Fruit fly (Drosophila melanogaster) whole organism, embryonic: ENCODE measurements around the gene Fit2.

ENCODE experiments used
- Awh ChIP-seq: fragments of 200-800 bp; sonication (Bioruptor generic); IDR thresholded peaks from 2 replicates; pipeline ENCODE4, ENCODE4 v1.3.6; 2022; ENCODE audit warnings: missing biosample characterization, missing genetic modification characterization
- BtbVII ChIP-seq: fragments of 200-800 bp; sonication (Bioruptor generic); optimal IDR thresholded peaks from 3 replicates; lab custom pipeline; 2017; ENCODE audit warnings: missing biosample characterization, mild to moderate bottlenecking, missing genetic modification characterization
- CG12155 ChIP-seq: fragments of 200-800 bp; sonication (Bioruptor generic); optimal IDR thresholded peaks from 3 replicates; lab custom pipeline; 2016; ENCODE audit warnings: missing biosample characterization, missing genetic modification characterization
- CG12769 ChIP-seq: fragments of 200-800 bp; sonication (Bioruptor generic); optimal IDR thresholded peaks from 2 replicates; lab custom pipeline; 2019; ENCODE audit warnings: missing biosample characterization, mild to moderate bottlenecking, missing genetic modification characterization, moderate library complexity
- CG16779 ChIP-seq: fragments of 200-800 bp; sonication (Bioruptor generic); IDR thresholded peaks from 2 replicates; pipeline ENCODE4 v1.3.6; 2022; ENCODE audit warnings: missing biosample characterization, missing genetic modification characterization
- CG16815 ChIP-seq: fragments of 200-800 bp; sonication (Bioruptor generic); optimal IDR thresholded peaks from 3 replicates; lab custom pipeline; 2017; ENCODE audit warnings: missing biosample characterization, mild to moderate bottlenecking, missing genetic modification characterization
- CG17359 ChIP-seq: fragments of 200-800 bp; sonication (Bioruptor generic); optimal IDR thresholded peaks from 3 replicates; lab custom pipeline; 2018; ENCODE audit warnings: missing biosample characterization, mild to moderate bottlenecking, missing genetic modification characterization, moderate library complexity
- CG17829 ChIP-seq: fragments of 200-800 bp; optimal IDR thresholded peaks from 2 replicates; lab custom pipeline; 2019; ENCODE audit warnings: missing biosample characterization, mild to moderate bottlenecking, missing genetic modification characterization, moderate library complexity
- CG2199 ChIP-seq: fragments of 200-800 bp; sonication (Bioruptor generic); IDR thresholded peaks from 3 replicates; pipeline ENCODE4 v1.3.6; 2022; ENCODE audit warnings: missing biosample characterization, missing genetic modification characterization
- CG33557 ChIP-seq: fragments of 200-800 bp; sonication (Bioruptor generic); optimal IDR thresholded peaks from 2 replicates; lab custom pipeline; 2019; ENCODE audit warnings: missing biosample characterization, mild to moderate bottlenecking, missing genetic modification characterization, moderate library complexity
- CG34376 ChIP-seq: fragments of 200-800 bp; sonication (Bioruptor generic); optimal IDR thresholded peaks from 2 replicates; lab custom pipeline; 2018; ENCODE audit warnings: missing biosample characterization, mild to moderate bottlenecking, missing genetic modification characterization
- CG3995 ChIP-seq: fragments of 200-800 bp; sonication (Bioruptor generic); optimal IDR thresholded peaks from 3 replicates; lab custom pipeline; 2016; ENCODE audit warnings: missing biosample characterization, missing genetic modification characterization
- CG4282 ChIP-seq: fragments of 200-800 bp; sonication (Bioruptor generic); optimal IDR thresholded peaks from 2 replicates; lab custom pipeline; 2016; ENCODE audit warnings: missing biosample characterization, missing genetic modification characterization
- CG4854 ChIP-seq: fragments of 200-800 bp; sonication (Bioruptor generic); optimal IDR thresholded peaks from 2 replicates; lab custom pipeline; 2016; ENCODE audit warnings: missing biosample characterization, missing genetic modification characterization, inconsistent platforms
- CG6683 ChIP-seq: fragments of 200-800 bp; sonication (Bioruptor generic); optimal IDR thresholded peaks from 2 replicates; lab custom pipeline; 2017; ENCODE audit warnings: missing biosample characterization, mild to moderate bottlenecking, missing genetic modification characterization, missing genetic modification reagents
- CG6854 ChIP-seq: fragments of 200-800 bp; sonication (Bioruptor generic); optimal IDR thresholded peaks from 3 replicates; lab custom pipeline; 2017; ENCODE audit warnings: missing biosample characterization, mild to moderate bottlenecking, missing genetic modification characterization
- CG8089 ChIP-seq: fragments of 200-800 bp; sonication (Bioruptor generic); optimal IDR thresholded peaks from 3 replicates; lab custom pipeline; 2016; ENCODE audit warnings: missing biosample characterization, missing genetic modification characterization
- CG8944 ChIP-seq: fragments of 200-800 bp; sonication (Bioruptor generic); optimal IDR thresholded peaks from 3 replicates; lab custom pipeline; 2016; ENCODE audit warnings: missing biosample characterization, missing genetic modification characterization
- CG9215 ChIP-seq: fragments of 200-800 bp; sonication (Bioruptor generic); IDR thresholded peaks from 2 replicates; pipeline ENCODE4 v1.3.6; 2022; ENCODE audit warnings: missing biosample characterization, missing genetic modification characterization
- Chrac-16 ChIP-seq: fragments of 200-800 bp; sonication (Bioruptor generic); optimal IDR thresholded peaks from 3 replicates; lab custom pipeline; 2016; ENCODE audit warnings: missing biosample characterization, missing genetic modification characterization
- Dad ChIP-seq: fragments of 200-800 bp; sonication (Bioruptor generic); optimal IDR thresholded peaks from 3 replicates; lab custom pipeline; 2016; ENCODE audit warnings: missing biosample characterization, missing genetic modification characterization
- Fer1 ChIP-seq: fragments of 200-800 bp; sonication (Bioruptor generic); optimal IDR thresholded peaks from 2 replicates; lab custom pipeline; 2017; ENCODE audit warnings: missing biosample characterization, mild to moderate bottlenecking, missing genetic modification characterization
- HLH54F ChIP-seq: fragments of 200-800 bp; sonication (Bioruptor generic); optimal IDR thresholded peaks from 3 replicates; lab custom pipeline; 2016; ENCODE audit warnings: missing biosample characterization, missing genetic modification characterization
- Hmx ChIP-seq: fragments of 200-800 bp; sonication (Bioruptor generic); optimal IDR thresholded peaks from 2 replicates; lab custom pipeline; 2016; ENCODE audit warnings: missing biosample characterization, missing genetic modification characterization
- NC2α ChIP-seq: fragments of 200-800 bp; sonication (Bioruptor generic); optimal IDR thresholded peaks from 2 replicates; lab custom pipeline; 2016; ENCODE audit warnings: missing biosample characterization, missing genetic modification characterization
- NC2β ChIP-seq: fragments of 200-800 bp; sonication (Bioruptor generic); optimal IDR thresholded peaks from 2 replicates; lab custom pipeline; 2016; ENCODE audit warnings: missing biosample characterization, missing genetic modification characterization
- NFAT ChIP-seq: fragments of 200-800 bp; sonication (Bioruptor generic); IDR thresholded peaks from 2 replicates; pipeline ENCODE4 v1.3.6; 2022; ENCODE audit warnings: missing biosample characterization, missing genetic modification characterization
- ab ChIP-seq: fragments of 200-800 bp; sonication (Bioruptor generic); optimal IDR thresholded peaks from 2 replicates; lab custom pipeline; 2016; ENCODE audit warnings: missing biosample characterization, missing genetic modification characterization
- ac ChIP-seq: fragments of 200-800 bp; sonication (Bioruptor generic); optimal IDR thresholded peaks from 3 replicates; lab custom pipeline; 2017; ENCODE audit warnings: missing biosample characterization, mild to moderate bottlenecking, missing genetic modification characterization
- ara ChIP-seq: fragments of 200-800 bp; sonication (Bioruptor generic); IDR thresholded peaks from 2 replicates; pipeline ENCODE4 v1.3.6; 2022; ENCODE audit warnings: missing biosample characterization, missing genetic modification characterization
- bab2 ChIP-seq: fragments of 200-800 bp; sonication (Bioruptor generic); optimal IDR thresholded peaks from 2 replicates; lab custom pipeline; 2016; ENCODE audit warnings: missing biosample characterization, missing genetic modification characterization
- bsh ChIP-seq, 2 experiments: fragments of 200-800 bp; sonication (Bioruptor generic); optimal IDR thresholded peaks; 2 replicates each; lab custom pipeline; 2017 to 2018; ENCODE audit warnings: mild to moderate bottlenecking in 2 of 2, missing biosample characterization in 2 of 2, missing genetic modification characterization in 2 of 2, moderate library complexity in 1 of 2
- caup ChIP-seq: fragments of 200-800 bp; sonication (Bioruptor generic); optimal IDR thresholded peaks from 3 replicates; lab custom pipeline; 2017; ENCODE audit warnings: missing biosample characterization, mild to moderate bottlenecking, missing genetic modification characterization, moderate library complexity; ENCODE audit not compliant: severe bottlenecking
- ci ChIP-seq: fragments of 200-800 bp; sonication (Bioruptor generic); IDR thresholded peaks from 3 replicates; pipeline ENCODE4 v1.3.6; 2022; ENCODE audit warnings: missing biosample characterization, missing genetic modification characterization
- dm ChIP-seq: fragments of 200-800 bp; sonication (Bioruptor generic); optimal IDR thresholded peaks from 3 replicates; lab custom pipeline; 2016; ENCODE audit warnings: missing biosample characterization, missing genetic modification characterization
- dmrt11E ChIP-seq: fragments of 200-800 bp; sonication (Bioruptor generic); optimal IDR thresholded peaks from 3 replicates; lab custom pipeline; 2018; ENCODE audit warnings: missing biosample characterization, mild to moderate bottlenecking, missing genetic modification characterization, moderate library complexity
- ems ChIP-seq: fragments of 200-800 bp; sonication (Bioruptor generic); optimal IDR thresholded peaks from 3 replicates; lab custom pipeline; 2016; ENCODE audit warnings: missing biosample characterization, missing genetic modification characterization
- fd64A ChIP-seq: fragments of 200-800 bp; sonication (Bioruptor generic); optimal IDR thresholded peaks from 3 replicates; lab custom pipeline; 2018; ENCODE audit warnings: missing biosample characterization, mild to moderate bottlenecking, missing genetic modification characterization
- gcm2 ChIP-seq: fragments of 200-800 bp; sonication (Bioruptor generic); optimal IDR thresholded peaks from 2 replicates; lab custom pipeline; 2016; ENCODE audit warnings: missing biosample characterization, missing genetic modification characterization
- gfzf ChIP-seq: fragments of 200-800 bp; sonication (Bioruptor generic); optimal IDR thresholded peaks from 2 replicates; lab custom pipeline; 2016; ENCODE audit warnings: missing biosample characterization, mild to moderate bottlenecking, missing genetic modification characterization, moderate library complexity
- lola ChIP-seq, 3 experiments: fragments of >200 bp in 2 of 3; fragments of 200-800 bp in 1 of 3; sonication (Bioruptor generic) in 1 of 3; optimal IDR thresholded peaks; 2 replicates each; lab custom pipeline; 2017 to 2019; ENCODE audit warnings: missing biosample characterization in 3 of 3, missing genetic modification characterization in 3 of 3, mild to moderate bottlenecking in 1 of 3, moderate library complexity in 1 of 3
- luna ChIP-seq: fragments of 200-800 bp; sonication (Bioruptor generic); optimal IDR thresholded peaks from 2 replicates; lab custom pipeline; 2016; ENCODE audit warnings: missing biosample characterization, missing genetic modification characterization
- pita ChIP-seq: fragments of 200-800 bp; sonication (Bioruptor generic); optimal IDR thresholded peaks from 2 replicates; lab custom pipeline; 2017; ENCODE audit warnings: missing biosample characterization, mild to moderate bottlenecking, missing genetic modification characterization
- sc ChIP-seq, 3 experiments: fragments of >200 bp in 2 of 3; fragments of 200-800 bp in 1 of 3; sonication (Bioruptor generic) in 1 of 3; optimal IDR thresholded peaks; 2 replicates in 2 of 3; 3 replicates in 1 of 3; lab custom pipeline; 2017; ENCODE audit warnings: mild to moderate bottlenecking in 1 of 3, missing biosample characterization in 1 of 3, missing genetic modification characterization in 1 of 3, missing genetic modification reagents in 1 of 3
- tap ChIP-seq: fragments of 200-800 bp; optimal IDR thresholded peaks from 3 replicates; lab custom pipeline; 2019; ENCODE audit warnings: missing biosample characterization, mild to moderate bottlenecking, missing genetic modification characterization, moderate library complexity
- trem ChIP-seq: fragments of 200-800 bp; optimal IDR thresholded peaks from 3 replicates; lab custom pipeline; 2019; ENCODE audit warnings: missing biosample characterization, mild to moderate bottlenecking, missing genetic modification characterization, moderate library complexity
- ttk ChIP-seq: fragments of 200-800 bp; sonication (Bioruptor generic); IDR thresholded peaks from 2 replicates; pipeline ENCODE4 v2.1.2; 2022; ENCODE audit warnings: missing biosample characterization, missing genetic modification characterization
- wor ChIP-seq: fragments of 200-800 bp; sonication (Bioruptor generic); IDR thresholded peaks from 2 replicates; pipeline ENCODE4 v1.3.6; 2022; ENCODE audit warnings: missing biosample characterization, missing genetic modification characterization

The Fit2 gene

dm6 chr3L:16986062-16987013, 37.8 kb upstream of the Fit2 start (continued):
- TF ChIP-seq Dad (GFP tag; lab: Kevin White, UChicago) (no peak), ara (GFP tag; lab: Robert Waterston, UW) (peak; percentile 48), dmrt11E (tag; lab: Kevin White, UChicago) (no peak), CG17359 (tag; lab: Kevin White, UChicago) (peak; percentile 51), trem (tag; lab: Kevin White, UChicago) (no peak), CG8944 (GFP tag; lab: Kevin White, UChicago) (peak; percentile 1), dm (GFP tag; lab: Kevin White, UChicago) (no peak), HLH54F (GFP tag; lab: Kevin White, UChicago) (no peak), pita (GFP tag; lab: Kevin White, UChicago) (no peak), bsh (GFP tag; optimal IDR thresholded peaks at IDR 0.05; lab: Kevin White, UChicago) (peak; percentile 37 to 63), CG12155 (peak; percentile 11), CG6854 (peak; percentile 14), CG6683 (GFP tag; lab: Kevin White, UChicago) (no peak), gcm2 (GFP tag; lab: Kevin White, UChicago) (no peak), CG4854 (GFP tag; lab: Kevin White, UChicago) (no peak), lola (GFP tag; optimal IDR thresholded peaks at IDR 0.05; lab: Kevin White, UChicago) (peak in 1 of 3 experiments; percentile 65), ac (GFP tag; lab: Kevin White, UChicago) (no peak), gfzf (no peak), CG2199 (GFP tag; lab: Robert Waterston, UW) (no peak), CG12769 (tag; lab: Kevin White, UChicago) (peak; percentile 76), CG34376 (peak; percentile 2), CG9215 (GFP tag; lab: Robert Waterston, UW) (peak; percentile 51; the same call in 1 of the 2 replicates), CG16779 (GFP tag; lab: Robert Waterston, UW) (no peak), Awh (peak; percentile 74), sc (optimal IDR thresholded peaks at IDR 0.05; lab: Kevin White, UChicago) (no peak), sc (GFP tag; optimal IDR thresholded peaks at IDR 0.05; lab: Kevin White, UChicago) (peak; percentile 4), CG3995 (GFP tag; lab: Kevin White, UChicago) (no peak), wor (GFP tag; lab: Robert Waterston, UW) (no peak), tap (tag; lab: Kevin White, UChicago) (no peak), CG17829 (tag; lab: Kevin White, UChicago) (peak; percentile 58), ttk (GFP tag; lab: Robert Waterston, UW) (no peak), CG4282 (no peak), ci (GFP tag; lab: Robert Waterston, UW) (peak; percentile 72; the same call in 2 of the 3 replicates), CG16815 (GFP tag; lab: Kevin White, UChicago) (peak; percentile 27), fd64A (GFP tag; lab: Kevin White, UChicago) (no peak), NC2α (GFP tag; lab: Kevin White, UChicago) (no peak), ems (GFP tag; lab: Kevin White, UChicago) (peak; percentile 30), luna (GFP tag; lab: Kevin White, UChicago) (no peak), ab (GFP tag; lab: Kevin White, UChicago) (no peak), bab2 (GFP tag; lab: Kevin White, UChicago) (no peak), BtbVII (peak; percentile 21), NC2β (GFP tag; lab: Kevin White, UChicago) (no peak), Chrac-16 (GFP tag; lab: Kevin White, UChicago) (peak; percentile 29), Fer1 (GFP tag; lab: Kevin White, UChicago) (no peak), CG8089 (GFP tag; lab: Kevin White, UChicago) (peak; percentile 2), NFAT (peak; percentile 75), caup (GFP tag; lab: Kevin White, UChicago) (peak; percentile 19), Hmx (no peak), CG33557 (no peak)
